Fruit fly (Drosophila melanogaster) whole organism, embryonic: ENCODE data around the gene CG5080.

ENCODE experiments used
- Antp ChIP-seq: fragments of 200-800 bp; sonication (Bioruptor generic); optimal IDR thresholded peaks from 3 replicates; lab custom pipeline; 2016; ENCODE audit warnings: missing biosample characterization, missing genetic modification characterization
- B-H2 ChIP-seq: fragments of 200-800 bp; sonication (Bioruptor generic); optimal IDR thresholded peaks from 2 replicates; lab custom pipeline; 2018; ENCODE audit warnings: missing biosample characterization, mild to moderate bottlenecking, missing genetic modification characterization
- CG10462 ChIP-seq: fragments of 200-800 bp; sonication (Bioruptor generic); optimal IDR thresholded peaks from 2 replicates; lab custom pipeline; 2016; ENCODE audit warnings: missing biosample characterization, missing genetic modification characterization
- CG13287 ChIP-seq: fragments of 200-800 bp; sonication (Bioruptor generic); IDR thresholded peaks from 2 replicates; pipeline ENCODE4 v1.3.6; 2022; ENCODE audit warnings: missing biosample characterization, missing genetic modification characterization; ENCODE audit not compliant: partially characterized antibody
- CG13775 ChIP-seq: fragments of 200-800 bp; sonication (Bioruptor generic); optimal IDR thresholded peaks from 3 replicates; lab custom pipeline; 2017; ENCODE audit warnings: missing biosample characterization, mild to moderate bottlenecking, missing genetic modification characterization
- CG16863 ChIP-seq: fragments of 200-800 bp; sonication (Bioruptor generic); optimal IDR thresholded peaks from 3 replicates; lab custom pipeline; 2016; ENCODE audit warnings: missing biosample characterization, missing genetic modification characterization
- CG17186 ChIP-seq: fragments of 200-800 bp; sonication (Bioruptor generic); optimal IDR thresholded peaks from 3 replicates; lab custom pipeline; 2017; ENCODE audit warnings: missing biosample characterization, missing genetic modification reagents, missing genetic modification characterization
- CG2202 ChIP-seq: fragments of 200-800 bp; sonication (Bioruptor generic); optimal IDR thresholded peaks from 2 replicates; lab custom pipeline; 2018; ENCODE audit warnings: missing biosample characterization, mild to moderate bottlenecking, missing genetic modification characterization
- CG33213 ChIP-seq: fragments of 200-800 bp; sonication (Bioruptor generic); optimal IDR thresholded peaks from 3 replicates; lab custom pipeline; 2016; ENCODE audit warnings: missing biosample characterization, missing genetic modification characterization
- CG4404 ChIP-seq: fragments of 200-800 bp; sonication (Bioruptor generic); IDR thresholded peaks from 2 replicates; pipeline ENCODE4 v1.3.6; 2022; ENCODE audit warnings: missing biosample characterization, missing genetic modification characterization
- CG4617 ChIP-seq: fragments of 200-800 bp; sonication (Bioruptor generic); optimal IDR thresholded peaks from 3 replicates; lab custom pipeline; 2016; ENCODE audit warnings: missing biosample characterization, missing genetic modification characterization, borderline replicate concordance
- CG8089 ChIP-seq: fragments of 200-800 bp; sonication (Bioruptor generic); optimal IDR thresholded peaks from 3 replicates; lab custom pipeline; 2016; ENCODE audit warnings: missing biosample characterization, missing genetic modification characterization
- CG8281 ChIP-seq: fragments of 200-800 bp; sonication (Bioruptor generic); optimal IDR thresholded peaks from 2 replicates; lab custom pipeline; 2018; ENCODE audit warnings: missing biosample characterization, mild to moderate bottlenecking, missing genetic modification characterization, moderate library complexity
- CG8388 ChIP-seq: fragments of 200-800 bp; sonication (Bioruptor generic); optimal IDR thresholded peaks from 2 replicates; lab custom pipeline; 2019; ENCODE audit warnings: missing biosample characterization, mild to moderate bottlenecking, missing genetic modification characterization, moderate library complexity
- CG8478 ChIP-seq: fragments of >200 bp; optimal IDR thresholded peaks from 2 replicates; lab custom pipeline; 2018
- Dbx ChIP-seq: fragments of 200-800 bp; sonication (Bioruptor generic); IDR thresholded peaks from 3 replicates; pipeline ENCODE4 v1.3.6; 2022; ENCODE audit warnings: missing biosample characterization, missing genetic modification characterization
- Elba2 ChIP-seq: fragments of 200-800 bp; sonication (Bioruptor generic); optimal IDR thresholded peaks from 3 replicates; lab custom pipeline; 2016; ENCODE audit warnings: missing biosample characterization, missing genetic modification characterization
- Ets97D ChIP-seq: fragments of 200-800 bp; sonication (Bioruptor generic); optimal IDR thresholded peaks from 3 replicates; lab custom pipeline; 2016; ENCODE audit warnings: missing biosample characterization, missing genetic modification characterization
- Fer3 ChIP-seq: fragments of 200-800 bp; sonication (Bioruptor generic); optimal IDR thresholded peaks from 2 replicates; lab custom pipeline; 2018; ENCODE audit warnings: missing biosample characterization, mild to moderate bottlenecking, missing genetic modification characterization, moderate library complexity
- GATAe ChIP-seq: fragments of 200-800 bp; sonication (Bioruptor generic); conservative IDR thresholded peaks from 2 replicates; pipeline ENCODE4 v1.3.6; 2022; ENCODE audit warnings: missing biosample characterization, missing genetic modification characterization
- HLH3B ChIP-seq: fragments of 200-800 bp; sonication (Bioruptor generic); IDR thresholded peaks from 2 replicates; pipeline ENCODE4 v1.3.6; 2022; ENCODE audit warnings: missing biosample characterization, missing genetic modification characterization
- Jarid2 ChIP-seq: fragments of 200-800 bp; sonication (Bioruptor generic); optimal IDR thresholded peaks from 3 replicates; lab custom pipeline; 2017; ENCODE audit warnings: mild to moderate bottlenecking, missing biosample characterization, missing genetic modification reagents, missing genetic modification characterization
- Kr ChIP-seq: fragments of 200-800 bp; sonication (Bioruptor generic); optimal IDR thresholded peaks from 2 replicates; lab custom pipeline; 2017; ENCODE audit warnings: missing biosample characterization, mild to moderate bottlenecking, missing genetic modification characterization
- Lim3 ChIP-seq: fragments of 200-800 bp; sonication (Bioruptor generic); IDR thresholded peaks from 2 replicates; pipeline ENCODE4 v1.3.6; 2022; ENCODE audit warnings: missing biosample characterization, missing genetic modification characterization
- Lpt ChIP-seq: fragments of >200 bp; optimal IDR thresholded peaks from 2 replicates; lab custom pipeline; 2018; ENCODE audit warnings: missing biosample characterization, missing genetic modification characterization
- Meics ChIP-seq: fragments of 200-800 bp; sonication (Bioruptor generic); optimal IDR thresholded peaks from 2 replicates; lab custom pipeline; 2017; ENCODE audit warnings: missing biosample characterization, mild to moderate bottlenecking, missing genetic modification characterization
- NfI ChIP-seq: fragments of 200-800 bp; sonication (Bioruptor generic); optimal IDR thresholded peaks from 3 replicates; lab custom pipeline; 2018; ENCODE audit warnings: missing biosample characterization, mild to moderate bottlenecking, missing genetic modification characterization, moderate library complexity
- Sry-β ChIP-seq: fragments of 200-800 bp; sonication (Bioruptor generic); optimal IDR thresholded peaks from 2 replicates; lab custom pipeline; 2018; ENCODE audit warnings: missing biosample characterization, mild to moderate bottlenecking, missing genetic modification characterization, moderate library complexity
- Stat92E ChIP-seq, 3 experiments: fragments of >200 bp in 2 of 3; fragments of 200-800 bp in 1 of 3; sonication (Bioruptor generic) in 1 of 3; optimal IDR thresholded peaks; 2 replicates each; lab custom pipeline; 2017 to 2019; ENCODE audit warnings: missing biosample characterization in 3 of 3, missing genetic modification characterization in 3 of 3, mild to moderate bottlenecking in 1 of 3, moderate library complexity in 1 of 3
- TFAM ChIP-seq: fragments of 200-800 bp; sonication (Bioruptor generic); optimal IDR thresholded peaks from 2 replicates; lab custom pipeline; 2017; ENCODE audit warnings: missing biosample characterization, missing genetic modification characterization, inconsistent platforms
- bowl ChIP-seq: fragments of 200-800 bp; sonication (Bioruptor generic); IDR thresholded peaks from 2 replicates; pipeline ENCODE4 v1.3.6; 2022; ENCODE audit warnings: missing biosample characterization, missing genetic modification characterization
- chif ChIP-seq, 2 experiments: fragments of 200-800 bp; sonication (Bioruptor generic); optimal IDR thresholded peaks; 3 replicates each; lab custom pipeline; 2016; ENCODE audit warnings: missing biosample characterization in 2 of 2, missing genetic modification characterization in 2 of 2
- dimm ChIP-seq: fragments of 200-800 bp; sonication (Bioruptor generic); IDR thresholded peaks from 2 replicates; pipeline ENCODE4 v1.3.6; 2022; ENCODE audit warnings: missing biosample characterization, missing genetic modification characterization
- esg ChIP-seq: fragments of 200-800 bp; sonication (Bioruptor generic); conservative IDR thresholded peaks from 2 replicates; pipeline ENCODE4 v1.3.6; 2022; ENCODE audit warnings: missing biosample characterization, missing genetic modification characterization
- eve ChIP-seq, 2 experiments: fragments of >200 bp; optimal IDR thresholded peaks; 2 replicates each; lab custom pipeline; 2017; ENCODE audit warnings: missing biosample characterization in 2 of 2, missing genetic modification characterization in 2 of 2
- fd96Cb ChIP-seq: fragments of 200-800 bp; sonication (Bioruptor generic); optimal IDR thresholded peaks from 2 replicates; lab custom pipeline; 2018; ENCODE audit warnings: missing biosample characterization, mild to moderate bottlenecking, missing genetic modification characterization, moderate library complexity
- gcm ChIP-seq: fragments of 200-800 bp; sonication (Bioruptor generic); optimal IDR thresholded peaks from 2 replicates; lab custom pipeline; 2019; ENCODE audit warnings: missing biosample characterization, mild to moderate bottlenecking, missing genetic modification characterization, moderate library complexity
- grn ChIP-seq: fragments of 200-800 bp; sonication (Bioruptor generic); optimal IDR thresholded peaks from 3 replicates; lab custom pipeline; 2017; ENCODE audit warnings: missing biosample characterization, missing genetic modification characterization
- h ChIP-seq: fragments of >200 bp; optimal IDR thresholded peaks from 2 replicates; lab custom pipeline; 2017
- lab ChIP-seq: fragments of 200-800 bp; sonication (Bioruptor generic); optimal IDR thresholded peaks from 3 replicates; lab custom pipeline; 2017; ENCODE audit warnings: missing biosample characterization, missing genetic modification characterization, mild to moderate bottlenecking, moderate library complexity, missing genetic modification reagents
- lmd ChIP-seq: fragments of 200-800 bp; sonication (Bioruptor generic); IDR thresholded peaks from 2 replicates; pipeline ENCODE4 v1.3.6; 2022; ENCODE audit warnings: missing biosample characterization, missing genetic modification characterization
- oc ChIP-seq: fragments of 200-800 bp; sonication (Bioruptor generic); optimal IDR thresholded peaks from 2 replicates; lab custom pipeline; 2018; ENCODE audit warnings: missing biosample characterization, mild to moderate bottlenecking, missing genetic modification characterization, moderate library complexity
- row ChIP-seq: fragments of 200-800 bp; sonication (Bioruptor generic); IDR thresholded peaks from 3 replicates; pipeline ENCODE4 v1.3.6; 2022; ENCODE audit warnings: missing biosample characterization, missing genetic modification characterization
- scrt ChIP-seq: fragments of 200-800 bp; sonication (Bioruptor generic); optimal IDR thresholded peaks from 2 replicates; lab custom pipeline; 2018; ENCODE audit warnings: missing biosample characterization, mild to moderate bottlenecking, missing genetic modification characterization, moderate library complexity
- tin ChIP-seq: fragments of 200-800 bp; sonication (Bioruptor generic); optimal IDR thresholded peaks from 3 replicates; lab custom pipeline; 2016; ENCODE audit warnings: missing biosample characterization, missing genetic modification characterization
- toy ChIP-seq: fragments of 200-800 bp; sonication (Bioruptor generic); IDR thresholded peaks from 2 replicates; pipeline ENCODE4 v1.3.6; 2022; ENCODE audit warnings: missing biosample characterization, missing genetic modification characterization
- trem ChIP-seq: fragments of 200-800 bp; optimal IDR thresholded peaks from 3 replicates; lab custom pipeline; 2019; ENCODE audit warnings: missing biosample characterization, mild to moderate bottlenecking, missing genetic modification characterization, moderate library complexity
- ttk ChIP-seq: fragments of 200-800 bp; sonication (Bioruptor generic); IDR thresholded peaks from 2 replicates; pipeline ENCODE4 v2.1.2; 2022; ENCODE audit warnings: missing biosample characterization, missing genetic modification characterization
- twi ChIP-seq: fragments of 200-800 bp; optimal IDR thresholded peaks from 2 replicates; lab custom pipeline; 2019; ENCODE audit warnings: missing biosample characterization, mild to moderate bottlenecking, missing genetic modification characterization, moderate library complexity
- yki ChIP-seq: fragments of >200 bp; optimal IDR thresholded peaks from 3 replicates; lab custom pipeline; 2018
- zen2 ChIP-seq: fragments of 200-800 bp; sonication (Bioruptor generic); IDR thresholded peaks from 3 replicates; pipeline ENCODE4 v1.3.6; 2022; ENCODE audit warnings: missing biosample characterization, missing genetic modification characterization; ENCODE audit not compliant: partially characterized antibody
- zfh2 ChIP-seq: fragments of 200-800 bp; sonication (Bioruptor generic); optimal IDR thresholded peaks from 2 replicates; lab custom pipeline; 2016; ENCODE audit warnings: missing biosample characterization, missing genetic modification characterization

Gene CG5080

dm6 chr2L:1142730-1143281 is 20.9 kb downstream of the CG5080 start, which contains the start of gene MFS3 (continued):
- TF ChIP-seq oc (no peak), Ets97D (peak; percentile 19), CG10462 (GFP tag; lab: Kevin White, UChicago) (no peak), CG2202 (no peak), Sry-β (GFP tag; lab: Kevin White, UChicago) (no peak), dimm (no peak), CG16863 (GFP tag; lab: Kevin White, UChicago) (no peak), tin (GFP tag; lab: Kevin White, UChicago) (no peak), twi (tag; lab: Kevin White, UChicago) (no peak), bowl (GFP tag; lab: Robert Waterston, UW) (no peak), CG33213 (GFP tag; lab: Kevin White, UChicago) (no peak), Kr (GFP tag; lab: Kevin White, UChicago) (no peak), Lim3 (GFP tag; lab: Robert Waterston, UW) (no peak), NfI (no peak), Lpt (no peak), Antp (GFP tag; lab: Kevin White, UChicago) (no peak), chif (GFP tag; optimal IDR thresholded peaks at IDR 0.05; lab: Kevin White, UChicago) (no peak), CG13775 (GFP tag; lab: Kevin White, UChicago) (peak; percentile 2), Dbx (GFP tag; lab: Robert Waterston, UW) (peak; percentile 29; the same call in 2 of the 3 replicates), B-H2 (GFP tag; lab: Kevin White, UChicago) (peak; percentile 14), fd96Cb (tag; lab: Kevin White, UChicago) (no peak), lab (GFP tag; lab: Kevin White, UChicago) (peak; percentile 64), grn (GFP tag; lab: Kevin White, UChicago) (peak; percentile 58), HLH3B (GFP tag; lab: Robert Waterston, UW) (no peak; the same call in 1 of the 2 replicates), trem (tag; lab: Kevin White, UChicago) (no peak), gcm (peak; percentile 9), CG8478 (lab: Kevin White, UChicago) (no peak), ttk (GFP tag; lab: Robert Waterston, UW) (no peak), GATAe (no peak), esg (GFP tag; lab: Robert Waterston, UW) (no peak), zen2 (GFP tag; lab: Robert Waterston, UW) (no peak), row (GFP tag; lab: Robert Waterston, UW) (peak; percentile 19; the same call in 1 of the 3 replicates), Jarid2 (GFP tag; lab: Kevin White, UChicago) (peak; percentile 66), CG8281 (tag; lab: Kevin White, UChicago) (no peak), Elba2 (GFP tag; lab: Kevin White, UChicago) (no peak), h (lab: Kevin White, UChicago) (no peak), CG8388 (GFP tag; lab: Kevin White, UChicago) (no peak), lmd (GFP tag; lab: Robert Waterston, UW) (no peak), CG4404 (GFP tag; lab: Robert Waterston, UW) (no peak), Fer3 (no peak), CG17186 (GFP tag; lab: Kevin White, UChicago) (no peak), zfh2 (GFP tag; lab: Kevin White, UChicago) (no peak), yki (no peak), toy (GFP tag; lab: Robert Waterston, UW) (peak; percentile 41; the same call in 1 of the 2 replicates), CG8089 (GFP tag; lab: Kevin White, UChicago) (no peak), CG13287 (GFP tag; lab: Robert Waterston, UW) (peak; percentile 43; the same call in 1 of the 2 replicates), scrt (peak; percentile 13), eve (GFP tag; optimal IDR thresholded peaks at IDR 0.05; lab: Kevin White, UChicago) (no peak), Stat92E (GFP tag; optimal IDR thresholded peaks at IDR 0.05; lab: Kevin White, UChicago) (no peak), CG4617 (GFP tag; lab: Kevin White, UChicago) (no peak), TFAM (GFP tag; lab: Kevin White, UChicago) (no peak), Meics (GFP tag; lab: Kevin White, UChicago) (peak; percentile 13)
